Fruit fly (Drosophila melanogaster) whole organism, embryonic: ENCODE measurements around the gene tex.

ENCODE experiments used
- Atf3 ChIP-seq: fragments of 200-800 bp; sonication (Bioruptor generic); optimal IDR thresholded peaks from 3 replicates; lab custom pipeline; 2016; ENCODE audit warnings: missing biosample characterization, missing genetic modification characterization
- CG10209 ChIP-seq: fragments of 200-800 bp; sonication (Bioruptor generic); optimal IDR thresholded peaks from 3 replicates; lab custom pipeline; 2017; ENCODE audit warnings: missing biosample characterization, mild to moderate bottlenecking, missing genetic modification characterization, missing genetic modification reagents
- CG10543 ChIP-seq: fragments of 200-800 bp; sonication (Bioruptor generic); optimal IDR thresholded peaks from 3 replicates; lab custom pipeline; 2017; ENCODE audit warnings: missing biosample characterization, mild to moderate bottlenecking, missing genetic modification characterization, moderate library complexity
- CG15479 ChIP-seq: fragments of 200-800 bp; sonication (Bioruptor generic); optimal IDR thresholded peaks from 3 replicates; lab custom pipeline; 2019; ENCODE audit warnings: missing biosample characterization, mild to moderate bottlenecking, missing genetic modification characterization, moderate library complexity
- CG15514 ChIP-seq: fragments of 200-800 bp; sonication (Bioruptor generic); optimal IDR thresholded peaks from 3 replicates; lab custom pipeline; 2017; ENCODE audit warnings: missing biosample characterization, missing genetic modification characterization, mild to moderate bottlenecking, moderate library complexity, missing genetic modification reagents
- CG16815 ChIP-seq: fragments of 200-800 bp; sonication (Bioruptor generic); optimal IDR thresholded peaks from 3 replicates; lab custom pipeline; 2017; ENCODE audit warnings: missing biosample characterization, mild to moderate bottlenecking, missing genetic modification characterization
- CG17186 ChIP-seq: fragments of 200-800 bp; sonication (Bioruptor generic); optimal IDR thresholded peaks from 3 replicates; lab custom pipeline; 2017; ENCODE audit warnings: missing biosample characterization, missing genetic modification reagents, missing genetic modification characterization
- CG18764 ChIP-seq: fragments of 200-800 bp; sonication (Bioruptor generic); optimal IDR thresholded peaks from 3 replicates; lab custom pipeline; 2016; ENCODE audit warnings: missing biosample characterization, missing genetic modification characterization
- CG2875 ChIP-seq: fragments of 200-800 bp; sonication (Bioruptor generic); optimal IDR thresholded peaks from 2 replicates; lab custom pipeline; 2017; ENCODE audit warnings: missing biosample characterization, mild to moderate bottlenecking, missing genetic modification characterization, missing genetic modification reagents
- CG2889 ChIP-seq: fragments of 200-800 bp; sonication (Bioruptor generic); IDR thresholded peaks from 3 replicates; pipeline ENCODE4 v1.3.6; 2022; ENCODE audit warnings: missing biosample characterization, missing genetic modification characterization
- CG33213 ChIP-seq: fragments of 200-800 bp; sonication (Bioruptor generic); optimal IDR thresholded peaks from 3 replicates; lab custom pipeline; 2016; ENCODE audit warnings: missing biosample characterization, missing genetic modification characterization
- CG5953 ChIP-seq: fragments of 200-800 bp; sonication (Bioruptor generic); IDR thresholded peaks from 2 replicates; pipeline ENCODE4 v1.3.6; 2022; ENCODE audit warnings: missing biosample characterization, missing genetic modification characterization
- CG6175 ChIP-seq: fragments of 200-800 bp; sonication (Bioruptor generic); IDR thresholded peaks from 3 replicates; pipeline ENCODE4 v1.3.6; 2022; ENCODE audit warnings: missing biosample characterization, missing genetic modification characterization
- CG7271 ChIP-seq: fragments of 200-800 bp; sonication (Bioruptor generic); optimal IDR thresholded peaks from 2 replicates; lab custom pipeline; 2018; ENCODE audit warnings: missing biosample characterization, mild to moderate bottlenecking, missing genetic modification characterization, moderate library complexity
- CG8089 ChIP-seq: fragments of 200-800 bp; sonication (Bioruptor generic); optimal IDR thresholded peaks from 3 replicates; lab custom pipeline; 2016; ENCODE audit warnings: missing biosample characterization, missing genetic modification characterization
- CG8281 ChIP-seq: fragments of 200-800 bp; sonication (Bioruptor generic); optimal IDR thresholded peaks from 2 replicates; lab custom pipeline; 2018; ENCODE audit warnings: missing biosample characterization, mild to moderate bottlenecking, missing genetic modification characterization, moderate library complexity
- CG9797 ChIP-seq: fragments of 200-800 bp; sonication (Bioruptor generic); optimal IDR thresholded peaks from 3 replicates; lab custom pipeline; 2018; ENCODE audit warnings: missing biosample characterization, mild to moderate bottlenecking, missing genetic modification characterization
- D19A ChIP-seq: fragments of 200-800 bp; optimal IDR thresholded peaks from 3 replicates; lab custom pipeline; 2019; ENCODE audit warnings: missing biosample characterization, mild to moderate bottlenecking, missing genetic modification characterization, moderate library complexity
- Deaf1 ChIP-seq: fragments of 200-800 bp; optimal IDR thresholded peaks from 3 replicates; lab custom pipeline; 2019; ENCODE audit warnings: missing biosample characterization, mild to moderate bottlenecking, missing genetic modification characterization, moderate library complexity
- Ets65A ChIP-seq: fragments of 200-800 bp; sonication (Bioruptor generic); peaks from one replicate; lab custom pipeline; 2016; ENCODE audit warnings: missing biosample characterization, missing genetic modification characterization
- Ets97D ChIP-seq: fragments of 200-800 bp; sonication (Bioruptor generic); optimal IDR thresholded peaks from 3 replicates; lab custom pipeline; 2016; ENCODE audit warnings: missing biosample characterization, missing genetic modification characterization
- Hr51 ChIP-seq, 2 experiments: fragments of 200-800 bp; sonication (Bioruptor generic); optimal IDR thresholded peaks; 2 replicates in 1 of 2; 3 replicates in 1 of 2; lab custom pipeline; 2016 to 2018; ENCODE audit warnings: missing biosample characterization in 2 of 2, missing genetic modification characterization in 2 of 2, mild to moderate bottlenecking in 1 of 2, moderate library complexity in 1 of 2
- Jarid2 ChIP-seq: fragments of 200-800 bp; sonication (Bioruptor generic); optimal IDR thresholded peaks from 3 replicates; lab custom pipeline; 2017; ENCODE audit warnings: mild to moderate bottlenecking, missing biosample characterization, missing genetic modification reagents, missing genetic modification characterization
- Lhr ChIP-seq: fragments of 200-800 bp; sonication (Bioruptor generic); optimal IDR thresholded peaks from 3 replicates; lab custom pipeline; 2017; ENCODE audit warnings: mild to moderate bottlenecking, missing biosample characterization, missing genetic modification reagents, missing genetic modification characterization
- Nf-YB ChIP-seq: fragments of 200-800 bp; sonication (Bioruptor generic); optimal IDR thresholded peaks from 3 replicates; lab custom pipeline; 2019; ENCODE audit warnings: missing biosample characterization, mild to moderate bottlenecking, missing genetic modification characterization, moderate library complexity
- Nf-YC ChIP-seq: fragments of 200-800 bp; optimal IDR thresholded peaks from 3 replicates; lab custom pipeline; 2019; ENCODE audit warnings: missing biosample characterization, mild to moderate bottlenecking, missing genetic modification characterization, moderate library complexity
- Oli ChIP-seq: fragments of 200-800 bp; sonication (Bioruptor generic); optimal IDR thresholded peaks from 2 replicates; lab custom pipeline; 2018; ENCODE audit warnings: missing biosample characterization, mild to moderate bottlenecking, missing genetic modification characterization, moderate library complexity
- Opbp ChIP-seq: fragments of 200-800 bp; sonication (Bioruptor generic); IDR thresholded peaks from 3 replicates; pipeline ENCODE4 v1.3.6; 2022; ENCODE audit warnings: missing biosample characterization, missing genetic modification characterization; ENCODE audit not compliant: partially characterized antibody
- cg ChIP-seq: fragments of 200-800 bp; sonication (Bioruptor generic); optimal IDR thresholded peaks from 3 replicates; lab custom pipeline; 2019; ENCODE audit warnings: missing biosample characterization, mild to moderate bottlenecking, missing genetic modification characterization, moderate library complexity
- crc ChIP-seq: fragments of 200-800 bp; sonication (Bioruptor generic); optimal IDR thresholded peaks from 2 replicates; lab custom pipeline; 2016; ENCODE audit warnings: missing biosample characterization, missing genetic modification characterization
- crol ChIP-seq: fragments of 200-800 bp; sonication (Bioruptor generic); IDR thresholded peaks from 2 replicates; pipeline ENCODE4 v1.3.6; 2022; ENCODE audit warnings: missing biosample characterization, missing genetic modification characterization
- cwo ChIP-seq: fragments of 200-800 bp; sonication (Bioruptor generic); optimal IDR thresholded peaks from 3 replicates; lab custom pipeline; 2017; ENCODE audit warnings: missing biosample characterization, missing genetic modification characterization, mild to moderate bottlenecking, moderate library complexity, missing genetic modification reagents
- danr ChIP-seq: fragments of 200-800 bp; sonication (Bioruptor generic); IDR thresholded peaks from 2 replicates; pipeline ENCODE4 v1.3.6; 2022; ENCODE audit warnings: missing biosample characterization, missing genetic modification characterization
- dm ChIP-seq: fragments of 200-800 bp; sonication (Bioruptor generic); optimal IDR thresholded peaks from 3 replicates; lab custom pipeline; 2016; ENCODE audit warnings: missing biosample characterization, missing genetic modification characterization
- gcm ChIP-seq: fragments of 200-800 bp; sonication (Bioruptor generic); optimal IDR thresholded peaks from 2 replicates; lab custom pipeline; 2019; ENCODE audit warnings: missing biosample characterization, mild to moderate bottlenecking, missing genetic modification characterization, moderate library complexity
- gfzf ChIP-seq: fragments of 200-800 bp; sonication (Bioruptor generic); optimal IDR thresholded peaks from 2 replicates; lab custom pipeline; 2016; ENCODE audit warnings: missing biosample characterization, mild to moderate bottlenecking, missing genetic modification characterization, moderate library complexity
- nom ChIP-seq: fragments of 200-800 bp; sonication (Bioruptor generic); optimal IDR thresholded peaks from 2 replicates; lab custom pipeline; 2017; ENCODE audit warnings: missing biosample characterization, missing genetic modification characterization, mild to moderate bottlenecking, moderate library complexity, missing genetic modification reagents
- org-1 ChIP-seq: fragments of 200-800 bp; sonication (Bioruptor generic); optimal IDR thresholded peaks from 2 replicates; lab custom pipeline; 2017; ENCODE audit warnings: missing biosample characterization, missing genetic modification characterization
- pzg ChIP-seq: fragments of 200-800 bp; sonication (Bioruptor generic); optimal IDR thresholded peaks from 3 replicates; lab custom pipeline; 2018; ENCODE audit warnings: missing biosample characterization, mild to moderate bottlenecking, missing genetic modification characterization, moderate library complexity
- row ChIP-seq: fragments of 200-800 bp; sonication (Bioruptor generic); IDR thresholded peaks from 3 replicates; pipeline ENCODE4 v1.3.6; 2022; ENCODE audit warnings: missing biosample characterization, missing genetic modification characterization
- sens ChIP-seq: fragments of 200-800 bp; sonication (Bioruptor generic); peaks from one replicate; lab custom pipeline; 2016; ENCODE audit warnings: missing biosample characterization, missing genetic modification characterization
- tll ChIP-seq, 2 experiments: fragments of 200-800 bp in 1 of 2; fragments of >200 bp in 1 of 2; sonication (Bioruptor generic) in 1 of 2; optimal IDR thresholded peaks; 2 replicates each; lab custom pipeline; 2017 to 2019; ENCODE audit warnings: missing biosample characterization in 2 of 2, missing genetic modification characterization in 2 of 2, mild to moderate bottlenecking in 1 of 2, moderate library complexity in 1 of 2
- vnd ChIP-seq: fragments of 200-800 bp; sonication (Bioruptor generic); IDR thresholded peaks from 3 replicates; pipeline ENCODE4 v1.3.6; 2022; ENCODE audit warnings: missing biosample characterization, missing genetic modification characterization; ENCODE audit not compliant: partially characterized antibody
- wdn ChIP-seq: fragments of 200-800 bp; sonication (Bioruptor generic); IDR thresholded peaks from 2 replicates; pipeline ENCODE4 v1.3.6; 2022; ENCODE audit warnings: missing biosample characterization, missing genetic modification characterization

tex gene

DNA sequence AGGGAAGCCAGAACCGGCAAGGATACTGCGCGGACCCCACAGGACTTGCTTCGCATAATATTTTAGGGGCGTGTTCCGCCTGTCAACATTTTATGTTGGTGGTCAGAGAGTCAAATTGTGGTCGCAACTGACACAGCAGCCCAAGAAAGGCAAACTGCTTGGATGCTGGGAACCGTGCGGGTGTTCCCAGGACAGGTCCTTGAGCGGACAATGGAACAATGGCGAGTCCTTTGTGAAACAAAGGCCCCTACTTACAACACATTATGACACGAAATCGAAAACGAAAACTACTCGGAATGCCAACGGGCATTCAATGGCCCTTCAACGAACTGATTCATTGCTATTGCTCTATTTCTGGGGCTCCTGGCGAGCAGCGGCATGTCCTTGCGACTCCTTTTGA is 24.2 kb downstream of the tex start (continued):
- peak in 1 of 2 experiments; percentile 75 for TF ChIP-seq tll (GFP tag; optimal IDR thresholded peaks at IDR 0.05; lab: Kevin White, UChicago)
- TF ChIP-seq row (GFP tag; lab: Robert Waterston, UW), result no peak
- TF ChIP-seq danr (GFP tag; lab: Robert Waterston, UW), result no peak
- 0 out of 3 replicates have a peak, but pooled peaks have one; percentile 15 for TF ChIP-seq CG2889 (GFP tag; lab: Robert Waterston, UW)
- TF ChIP-seq cg (GFP tag; lab: Kevin White, UChicago), result no peak
- no peak for TF ChIP-seq CG10543 (GFP tag; lab: Kevin White, UChicago)
- TF ChIP-seq CG33213, result no peak
- TF ChIP-seq Atf3 (GFP tag; lab: Kevin White, UChicago), result no peak
- no peak for TF ChIP-seq gfzf (GFP tag; lab: Kevin White, UChicago)
- TF ChIP-seq Lhr, result no peak
- no peak for TF ChIP-seq CG10209 (GFP tag; lab: Kevin White, UChicago)
- TF ChIP-seq vnd (GFP tag; lab: Robert Waterston, UW), result no peak
- no peak for TF ChIP-seq wdn (GFP tag; lab: Robert Waterston, UW)
- no peak for TF ChIP-seq cwo (GFP tag; lab: Kevin White, UChicago)
- no peak for TF ChIP-seq nom

DNA sequence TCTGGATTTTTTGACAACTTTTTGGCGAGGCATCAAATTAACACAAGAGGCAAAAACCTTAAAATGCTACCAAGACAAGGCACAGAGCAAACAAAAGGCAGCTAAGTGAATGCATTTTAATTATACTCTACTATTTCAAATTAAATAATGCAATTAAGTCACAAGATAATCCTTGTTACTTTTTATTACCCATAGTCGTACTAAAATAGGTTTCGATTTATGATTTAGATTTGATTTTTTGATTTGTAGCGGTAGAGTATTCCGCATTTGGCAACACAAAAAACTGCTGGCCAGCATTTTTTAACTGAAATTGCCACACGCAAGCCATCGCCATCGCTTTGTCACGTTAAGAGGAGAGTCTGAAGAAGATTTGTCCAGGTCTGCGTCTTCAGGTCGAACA is 25.7 kb downstream of the tex start:
- TF ChIP-seq CG6175 (GFP tag; lab: Robert Waterston, UW) (no peak), org-1 (no peak), pzg (no peak), D19A (tag; lab: Kevin White, UChicago) (peak; percentile 23), CG17186 (GFP tag; lab: Kevin White, UChicago) (no peak)

DNA sequence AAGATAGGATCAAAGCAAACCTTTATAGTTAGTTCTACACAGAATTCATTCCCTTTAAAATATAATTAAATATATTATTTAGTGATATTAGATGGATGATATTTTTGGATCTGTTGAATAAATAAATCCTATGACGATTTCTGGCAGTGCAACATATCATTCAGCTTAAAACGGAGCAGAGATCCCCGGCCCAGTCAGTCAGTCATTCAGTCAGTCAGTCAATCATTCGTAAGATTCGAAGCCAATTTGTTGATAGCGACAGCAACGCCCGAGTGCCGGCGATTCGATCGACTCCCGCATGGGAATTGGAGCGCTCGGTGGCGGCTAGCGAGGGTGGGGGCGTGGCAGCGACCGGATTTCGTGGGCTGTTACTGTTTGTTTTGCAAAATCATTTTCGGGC is 28.5 kb downstream of the tex start:
- TF ChIP-seq sens (GFP tag; lab: Kevin White, UChicago) (peak; percentile 19), CG15514 (GFP tag; lab: Kevin White, UChicago) (no peak), Oli (tag; lab: Kevin White, UChicago) (no peak), Opbp (GFP tag; lab: Robert Waterston, UW) (0 out of 3 replicates have a peak, but pooled peaks have one; percentile 32), CG7271 (tag; lab: Kevin White, UChicago) (no peak), CG5953 (GFP tag; lab: Robert Waterston, UW) (no peak), CG16815 (GFP tag; lab: Kevin White, UChicago) (no peak), CG8281 (peak; percentile 90), gcm (GFP tag; lab: Kevin White, UChicago) (no peak)

DNA sequence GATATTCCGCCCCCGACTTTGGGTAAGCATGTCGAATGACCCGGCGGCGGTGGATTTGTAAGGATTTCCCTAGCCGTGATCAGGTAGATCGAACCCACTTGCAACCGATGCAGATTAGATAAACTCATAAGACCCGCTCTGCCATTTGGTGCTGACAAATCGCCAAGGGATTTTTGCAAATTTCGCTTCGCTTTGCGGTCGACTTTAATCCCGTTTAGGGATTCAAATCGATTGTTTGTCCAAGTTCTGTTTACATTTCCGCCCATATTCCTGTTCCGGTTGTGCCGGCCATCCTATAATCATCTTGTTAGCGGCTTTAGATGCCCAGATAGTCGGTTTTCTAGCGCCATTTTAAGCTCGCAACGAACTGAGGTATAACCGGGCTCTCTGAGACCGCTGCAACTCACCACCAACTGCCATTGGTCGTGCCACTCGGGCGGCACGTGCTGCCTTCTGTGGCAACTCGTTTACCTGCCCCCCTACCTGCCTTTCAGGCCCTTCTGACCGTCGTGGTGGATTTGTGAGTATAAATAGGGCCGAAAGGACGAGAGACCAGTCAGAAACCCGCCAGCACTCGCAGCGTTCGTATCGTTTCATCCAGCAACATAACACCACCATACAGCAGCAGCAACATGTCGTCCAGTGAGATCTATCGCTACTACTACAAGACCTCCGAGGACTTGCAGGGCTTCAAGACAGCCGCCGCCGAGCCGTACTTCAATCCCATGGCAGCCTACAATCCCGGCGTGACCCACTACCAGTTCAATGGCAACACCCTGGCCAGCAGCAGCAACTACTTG is 30.8 kb downstream of the tex start, which contains the start of gene ato:
Gene ato, plus strand, starts transcription at position 559 of the 800 bp plus-strand sequence.
- TF ChIP-seq Deaf1 (peak; percentile 90), Nf-YC (tag; lab: Kevin White, UChicago) (peak; percentile 94), Ets65A (GFP tag; lab: Kevin White, UChicago) (peak; percentile 15), crol (GFP tag; lab: Robert Waterston, UW) (peak; percentile 80), tll (GFP tag; optimal IDR thresholded peaks at IDR 0.05; lab: Kevin White, UChicago) (peak in 1 of 2 experiments; percentile 56), CG9797 (GFP tag; lab: Kevin White, UChicago) (no peak), crc (GFP tag; lab: Kevin White, UChicago) (no peak), Ets97D (GFP tag; lab: Kevin White, UChicago) (no peak), dm (GFP tag; lab: Kevin White, UChicago) (no peak), CG18764 (no peak), CG8089 (no peak), CG2875 (no peak), Jarid2 (GFP tag; lab: Kevin White, UChicago) (peak; percentile 57), Nf-YB (peak; percentile 94), CG16815 (GFP tag; lab: Kevin White, UChicago) (no peak), CG15479 (GFP tag; lab: Kevin White, UChicago) (peak; percentile 94), Hr51 (GFP tag; optimal IDR thresholded peaks at IDR 0.05; lab: Kevin White, UChicago) (no peak), sens (GFP tag; lab: Kevin White, UChicago) (peak; percentile 53)
